Worm (Caenorhabditis elegans) whole organism, late embryonic: ENCODE data around the gene srh-45.

ENCODE experiments used
- ahr-1 ChIP-seq: sonication (generic microtip); optimal IDR thresholded peaks from 2 replicates; lab custom pipeline; 2016; ENCODE audit warnings: missing genetic modification characterization, missing compliant biosample characterization
- ceh-24 ChIP-seq: sonication (generic microtip); optimal IDR thresholded peaks from 2 replicates; lab custom pipeline; 2016; ENCODE audit warnings: mild to moderate bottlenecking, missing genetic modification characterization, missing compliant biosample characterization
- dve-1 ChIP-seq: sonication (generic microtip); optimal IDR thresholded peaks from 2 replicates; lab custom pipeline; 2017; ENCODE audit warnings: antibody characterized with exemption, mild to moderate bottlenecking, missing genetic modification characterization, missing compliant biosample characterization
- fkh-10 ChIP-seq: fragments of 150-350 bp; optimal IDR thresholded peaks from 2 replicates; lab custom pipeline; 2014; ENCODE audit warnings: missing biosample characterization, missing genetic modification reagents, missing genetic modification characterization
- gmeb-2 ChIP-seq: sonication (generic microtip); optimal IDR thresholded peaks from 2 replicates; lab custom pipeline; 2016; ENCODE audit warnings: missing genetic modification characterization, inconsistent platforms, missing compliant biosample characterization
- nhr-11 ChIP-seq: fragments of 150-350 bp; optimal IDR thresholded peaks from 2 replicates; lab custom pipeline; 2014; ENCODE audit warnings: missing biosample characterization, missing genetic modification characterization
- sox-4 ChIP-seq: sonication (generic microtip); optimal IDR thresholded peaks from 2 replicates; lab custom pipeline; 2017; ENCODE audit warnings: mild to moderate bottlenecking, missing genetic modification characterization, inconsistent platforms, missing compliant biosample characterization

ce11 chrV:11341913-11342312, 37.1 kb upstream of the srh-45 start, which contains the start of gene T02E9.5:
- no peak for TF ChIP-seq dve-1 (tag; lab: Kevin White, UChicago)
- no peak for TF ChIP-seq ceh-24 (tag; lab: Kevin White, UChicago)
- no peak for TF ChIP-seq ahr-1 (tag; lab: Kevin White, UChicago)
- TF ChIP-seq nhr-11 (tag; lab: Kevin White, UChicago), result no peak
- TF ChIP-seq sox-4 (tag; lab: Kevin White, UChicago), result no peak
- no peak for TF ChIP-seq fkh-10 (GFP tag; lab: Kevin White, UChicago)
- TF ChIP-seq gmeb-2, result no peak
